Worm (Caenorhabditis elegans) whole organism, L1 larva: ENCODE data around the gene C49H3.6.

Source experiments
- mdl-1 ChIP-seq, 2 experiments: fragments of 150-350 bp; optimal IDR thresholded peaks; 2 replicates each; lab custom pipeline; 2014 to 2017; ENCODE audit warnings: missing biosample characterization in 2 of 2, missing genetic modification characterization in 2 of 2, inconsistent platforms in 1 of 2
- nhr-77 ChIP-seq: fragments of 150-350 bp; optimal IDR thresholded peaks from 2 replicates; lab custom pipeline; 2014; ENCODE audit warnings: missing biosample characterization, missing genetic modification characterization
- unc-130 ChIP-seq: fragments of 150-350 bp; optimal IDR thresholded peaks from 2 replicates; lab custom pipeline; 2017; ENCODE audit warnings: missing biosample characterization, missing genetic modification characterization, inconsistent platforms
- unc-62 ChIP-seq: fragments of 150-350 bp; optimal IDR thresholded peaks from 2 replicates; lab custom pipeline; 2014; ENCODE audit warnings: missing biosample characterization, missing genetic modification reagents, missing genetic modification characterization

- TF ChIP-seq nhr-77 (tag; lab: Kevin White, UChicago) (no peak), unc-62 (GFP tag; lab: Kevin White, UChicago) (no peak), unc-130 (tag; lab: Kevin White, UChicago) (no peak), mdl-1 (tag; optimal IDR thresholded peaks at IDR 0.05; lab: Kevin White, UChicago) (no peak)
Measured at ce11 chrIV:7938834-7939233, 35.3 kb downstream of the C49H3.6 start, which contains the start of gene F20D12.7.
